Worm (Caenorhabditis elegans) whole organism, L3 larva: ENCODE measurements around the gene T04H1.12.
A peak's percentile ranks its signal among the peaks of the same experiment; 100 is the strongest.

Source experiments
- R02D3.7 ChIP-seq: fragments of 150-350 bp; optimal IDR thresholded peaks from 2 replicates; lab custom pipeline; 2014; ENCODE audit warnings: missing biosample characterization, missing genetic modification characterization
- aly-2 ChIP-seq: fragments of 150-350 bp; optimal IDR thresholded peaks from 2 replicates; lab custom pipeline; 2014; ENCODE audit warnings: missing biosample characterization, missing genetic modification characterization
- ama-1 ChIP-seq: fragments of 150-350 bp; optimal IDR thresholded peaks from 2 replicates; lab custom pipeline; 2018
- ceh-28 ChIP-seq: fragments of 150-350 bp; optimal IDR thresholded peaks from 2 replicates; lab custom pipeline; 2014; ENCODE audit warnings: missing biosample characterization, missing genetic modification reagents, missing genetic modification characterization
- ceh-9 ChIP-seq: sonication (generic microtip); optimal IDR thresholded peaks from 2 replicates; lab custom pipeline; 2018; ENCODE audit warnings: missing biosample characterization, missing genetic modification characterization
- daf-12 ChIP-seq: fragments of 150-350 bp; optimal IDR thresholded peaks from 2 replicates; lab custom pipeline; 2014; ENCODE audit warnings: missing biosample characterization, missing genetic modification reagents, missing genetic modification characterization
- egl-27 ChIP-seq: sonication (generic microtip); optimal IDR thresholded peaks from 4 replicates; lab custom pipeline; 2017; ENCODE audit warnings: missing biosample characterization, missing genetic modification reagents, missing genetic modification characterization
- egl-5 ChIP-seq: fragments of 150-350 bp; optimal IDR thresholded peaks from 2 replicates; lab custom pipeline; 2017; ENCODE audit warnings: missing biosample characterization, missing genetic modification reagents, missing genetic modification characterization, inconsistent platforms
- elt-2 ChIP-seq: sonication (generic microtip); optimal IDR thresholded peaks from 2 replicates; lab custom pipeline; 2016; ENCODE audit warnings: missing genetic modification reagents, mild to moderate bottlenecking, missing genetic modification characterization, missing compliant biosample characterization
- elt-3 ChIP-seq, 3 experiments: fragments of 150-350 bp in 1 of 3; sonication (generic microtip) in 2 of 3; optimal IDR thresholded peaks; 2 replicates in 2 of 3; 4 replicates in 1 of 3; lab custom pipeline; 2014 to 2017; ENCODE audit warnings: missing biosample characterization in 3 of 3, missing genetic modification characterization in 3 of 3
- eor-1 ChIP-seq, 2 experiments: fragments of 150-350 bp; optimal IDR thresholded peaks; 2 replicates each; lab custom pipeline; 2014 to 2018; ENCODE audit warnings: missing biosample characterization in 2 of 2, missing genetic modification characterization in 2 of 2
- fkh-2 ChIP-seq: fragments of 150-350 bp; optimal IDR thresholded peaks from 2 replicates; lab custom pipeline; 2014; ENCODE audit warnings: missing biosample characterization, missing genetic modification reagents, missing genetic modification characterization
- fos-1 ChIP-seq: fragments of 150-350 bp; optimal IDR thresholded peaks from 2 replicates; lab custom pipeline; 2014; ENCODE audit warnings: missing biosample characterization, missing genetic modification characterization
- hmg-11 ChIP-seq: sonication (generic microtip); optimal IDR thresholded peaks from 2 replicates; lab custom pipeline; 2016; ENCODE audit warnings: missing genetic modification characterization, missing compliant biosample characterization
- lin-15B ChIP-seq: fragments of 150-350 bp; optimal IDR thresholded peaks from 2 replicates; lab custom pipeline; 2014; ENCODE audit warnings: missing biosample characterization, missing genetic modification characterization
- lsy-12 ChIP-seq: sonication (generic microtip); optimal IDR thresholded peaks from 2 replicates; lab custom pipeline; 2016; ENCODE audit warnings: mild to moderate bottlenecking, missing genetic modification characterization, missing compliant biosample characterization
- mdl-1 ChIP-seq: fragments of 150-350 bp; optimal IDR thresholded peaks from 2 replicates; lab custom pipeline; 2014; ENCODE audit warnings: missing biosample characterization, missing genetic modification characterization
- mml-1 ChIP-seq: fragments of 150-350 bp; sonication (generic microtip); optimal IDR thresholded peaks from 3 replicates; lab custom pipeline; 2014; ENCODE audit warnings: missing biosample characterization, missing genetic modification characterization
- nfya-1 ChIP-seq: sonication (generic microtip); optimal IDR thresholded peaks from 2 replicates; lab custom pipeline; 2017; ENCODE audit warnings: missing genetic modification characterization, mild to moderate bottlenecking, missing compliant biosample characterization, antibody characterized with exemption, moderate library complexity; ENCODE audit not compliant: insufficient read depth
- nhr-11 ChIP-seq: fragments of 150-350 bp; optimal IDR thresholded peaks from 2 replicates; lab custom pipeline; 2014; ENCODE audit warnings: missing biosample characterization, missing genetic modification characterization
- nhr-23 ChIP-seq: fragments of 150-350 bp; optimal IDR thresholded peaks from 2 replicates; lab custom pipeline; 2014; ENCODE audit warnings: missing biosample characterization, missing genetic modification reagents, missing genetic modification characterization
- nhr-237 ChIP-seq: fragments of 150-350 bp; optimal IDR thresholded peaks from 2 replicates; lab custom pipeline; 2014; ENCODE audit warnings: missing biosample characterization, missing genetic modification characterization
- nhr-67 ChIP-seq: fragments of 150-350 bp; optimal IDR thresholded peaks from 2 replicates; lab custom pipeline; 2014; ENCODE audit warnings: missing biosample characterization, missing genetic modification characterization
- nhr-76 ChIP-seq: fragments of 150-350 bp; sonication (generic microtip); optimal IDR thresholded peaks from 5 replicates; lab custom pipeline; 2014; ENCODE audit warnings: missing biosample characterization, missing genetic modification characterization
- nhr-77 ChIP-seq: fragments of 150-350 bp; optimal IDR thresholded peaks from 2 replicates; lab custom pipeline; 2014; ENCODE audit warnings: missing biosample characterization, missing genetic modification characterization
- pha-4 ChIP-seq: fragments of 150-350 bp; optimal IDR thresholded peaks from 2 replicates; lab custom pipeline; 2014; ENCODE audit warnings: missing biosample characterization, missing genetic modification reagents, missing genetic modification characterization
- pqm-1 ChIP-seq: fragments of 150-350 bp; optimal IDR thresholded peaks from 2 replicates; lab custom pipeline; 2017; ENCODE audit warnings: missing biosample characterization, missing genetic modification characterization, inconsistent platforms
- sea-2 ChIP-seq: fragments of 150-350 bp; sonication (generic microtip); optimal IDR thresholded peaks from 4 replicates; lab custom pipeline; 2014; ENCODE audit warnings: missing biosample characterization, missing genetic modification reagents, missing genetic modification characterization
- skn-1 ChIP-seq: fragments of 150-350 bp; optimal IDR thresholded peaks from 2 replicates; lab custom pipeline; 2014; ENCODE audit warnings: missing biosample characterization, missing genetic modification characterization
- snpc-4 ChIP-seq: fragments of 150-350 bp; optimal IDR thresholded peaks from 2 replicates; lab custom pipeline; 2014; ENCODE audit warnings: missing biosample characterization, missing genetic modification characterization
- tbx-2 ChIP-seq: sonication (generic microtip); optimal IDR thresholded peaks from 2 replicates; lab custom pipeline; 2016; ENCODE audit warnings: mild to moderate bottlenecking, missing genetic modification characterization, missing compliant biosample characterization
- unc-39 ChIP-seq: sonication (generic microtip); optimal IDR thresholded peaks from 4 replicates; lab custom pipeline; 2017; ENCODE audit warnings: missing biosample characterization, missing genetic modification characterization
- unc-62 ChIP-seq: fragments of 150-350 bp; sonication (generic microtip); optimal IDR thresholded peaks from 4 replicates; lab custom pipeline; 2014; ENCODE audit warnings: missing biosample characterization, missing genetic modification reagents, missing genetic modification characterization
- zag-1 ChIP-seq: fragments of 150-350 bp; optimal IDR thresholded peaks from 2 replicates; lab custom pipeline; 2014; ENCODE audit warnings: missing biosample characterization, missing genetic modification characterization
- ztf-11 ChIP-seq: fragments of 150-350 bp; optimal IDR thresholded peaks from 2 replicates; lab custom pipeline; 2014; ENCODE audit warnings: missing biosample characterization, missing genetic modification characterization
- ztf-4 ChIP-seq: fragments of 150-350 bp; optimal IDR thresholded peaks from 2 replicates; lab custom pipeline; 2014; ENCODE audit warnings: missing biosample characterization, missing genetic modification characterization

The T04H1.12 gene

DNA sequence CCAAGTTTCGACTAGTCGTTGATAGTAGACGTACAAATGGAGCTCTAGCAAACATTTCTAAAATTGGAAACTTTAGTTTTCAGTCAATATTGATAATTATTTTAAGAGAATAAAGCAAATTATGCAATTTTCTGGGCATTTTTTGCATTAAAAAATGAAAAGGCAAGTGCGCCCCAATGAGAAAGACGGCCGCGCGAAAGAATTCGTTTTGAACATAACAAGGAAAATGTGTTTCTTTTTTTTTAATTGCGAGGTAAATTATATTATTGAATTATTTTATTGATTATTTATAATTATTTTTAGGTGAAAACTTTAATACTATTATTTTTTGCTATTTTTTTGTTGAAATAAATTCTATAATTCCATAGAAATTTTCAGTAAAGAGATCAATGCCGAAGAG lies 16.1 kb downstream of the T04H1.12 start, which contains the start of the genes tsfm-1 and capg-2:
TSS of gene tsfm-1 (minus strand) at position 57 of the 400 bp plus-strand sequence.
TSS of gene capg-2 (plus strand) at position 379 of the 400 bp plus-strand sequence.
- no peak for TF ChIP-seq pqm-1 (tag; lab: Kevin White, UChicago)
- no peak for TF ChIP-seq unc-39 (tag; lab: Kevin White, UChicago)
- no peak for TF ChIP-seq snpc-4
- TF ChIP-seq zag-1 = no peak
- no peak for TF ChIP-seq egl-27 (tag; lab: Kevin White, UChicago)
- peak; percentile 19 for TF ChIP-seq lin-15B (tag; lab: Kevin White, UChicago)

DNA sequence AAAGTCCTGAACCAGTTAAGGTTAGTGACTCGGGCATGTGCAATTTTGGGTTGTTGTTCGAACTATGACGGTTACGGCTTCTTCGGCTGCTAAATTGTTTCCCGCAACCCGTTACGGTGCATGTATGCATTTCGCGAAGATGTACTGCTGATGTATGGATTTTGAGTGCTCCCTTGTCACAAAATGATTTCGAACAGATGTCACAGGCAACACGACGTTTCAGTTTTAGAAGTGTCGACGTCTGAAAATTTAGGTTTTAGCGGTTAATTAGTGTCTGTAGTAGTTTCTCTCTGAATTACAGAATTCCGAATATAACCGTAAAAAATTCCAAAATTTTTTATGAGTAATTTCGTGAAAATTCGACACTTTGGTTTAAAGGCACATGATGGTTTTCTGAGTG lies 20.3 kb downstream of the T04H1.12 start:
- TF ChIP-seq nhr-23 (tag; lab: Kevin White, UChicago) (no peak), ceh-9 (no peak), pha-4 (tag; lab: Kevin White, UChicago) (no peak), nfya-1 (no peak), mml-1 (tag; lab: Kevin White, UChicago) (no peak), nhr-67 (no peak), ceh-28 (no peak), sea-2 (no peak), egl-5 (no peak), pqm-1 (tag; lab: Kevin White, UChicago) (no peak), nhr-11 (tag; lab: Kevin White, UChicago) (no peak), ama-1 (lab: Kevin White, UChicago) (no peak), unc-39 (tag; lab: Kevin White, UChicago) (no peak), elt-2 (tag; lab: Kevin White, UChicago) (no peak)

ce11 chrV:12276946-12277345 lies 21.5 kb downstream of the T04H1.12 start, which contains the start of gene bnc-1:
TSS of gene bnc-1 (minus strand) at chrV:12277046.
- no peak for TF ChIP-seq hmg-11

DNA sequence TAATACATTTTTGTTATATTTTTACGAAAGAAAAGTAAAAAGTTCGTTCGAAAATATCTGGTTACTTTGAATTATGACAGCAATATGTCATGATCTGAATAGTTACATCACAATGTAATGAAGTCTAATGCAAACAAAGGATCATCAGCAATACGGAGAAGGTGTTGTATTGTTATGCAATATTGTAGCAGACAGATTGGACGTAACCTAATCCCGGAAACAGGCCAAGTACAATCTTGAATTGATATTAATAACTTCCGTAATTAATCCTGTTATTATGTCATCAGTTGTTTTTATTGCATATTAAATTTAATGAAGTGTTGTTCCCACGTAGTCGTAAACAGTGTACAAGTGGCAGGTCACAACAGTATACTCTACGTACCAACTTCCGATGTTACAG lies 26.1 kb downstream of the T04H1.12 start:
- TF ChIP-seq nhr-237 (tag; lab: Kevin White, UChicago) (no peak), eor-1 (tag; optimal IDR thresholded peaks at IDR 0.05; lab: Kevin White, UChicago) (no peak), egl-27 (tag; lab: Kevin White, UChicago) (no peak), fos-1 (tag; lab: Kevin White, UChicago) (no peak), ztf-4 (no peak), elt-3 (tag; optimal IDR thresholded peaks at IDR 0.05; lab: Kevin White, UChicago) (no peak), unc-62 (GFP tag; lab: Kevin White, UChicago) (no peak), aly-2 (tag; lab: Kevin White, UChicago) (no peak), hmg-11 (no peak), nhr-77 (tag; lab: Kevin White, UChicago) (no peak), R02D3.7 (tag; lab: Kevin White, UChicago) (no peak), sea-2 (no peak), tbx-2 (tag; lab: Kevin White, UChicago) (no peak)

ce11 chrV:12283187-12283586 lies 27.7 kb downstream of the T04H1.12 start, which contains the start of gene F55C5.10:
TSS of gene F55C5.10 (plus strand) at chrV:12283487.
- TF ChIP-seq aly-2 (tag; lab: Kevin White, UChicago) (no peak), nhr-237 (tag; lab: Kevin White, UChicago) (no peak), nfya-1 (no peak), fkh-2 (tag; lab: Kevin White, UChicago) (no peak), eor-1 (tag; optimal IDR thresholded peaks at IDR 0.05; lab: Kevin White, UChicago) (no peak), elt-3 (tag; optimal IDR thresholded peaks at IDR 0.05; lab: Kevin White, UChicago) (no peak), nhr-23 (tag; lab: Kevin White, UChicago) (no peak), nhr-77 (tag; lab: Kevin White, UChicago) (no peak), lsy-12 (no peak), ztf-11 (tag; lab: Kevin White, UChicago) (no peak), mdl-1 (no peak), unc-62 (GFP tag; lab: Kevin White, UChicago) (no peak), ceh-9 (no peak), nhr-76 (tag; lab: Kevin White, UChicago) (no peak), hmg-11 (no peak), ceh-28 (no peak), daf-12 (tag; lab: Kevin White, UChicago) (no peak), skn-1 (no peak)
